Worm (Caenorhabditis elegans) whole organism, L4/young adult: ENCODE data around the gene srx-46.

Experiments used
- W03F9.2 ChIP-seq: fragments of 150-350 bp; optimal IDR thresholded peaks from 2 replicates; lab custom pipeline; 2014; ENCODE audit warnings: missing biosample characterization, missing genetic modification characterization
- dao-5 ChIP-seq: sonication (generic microtip); optimal IDR thresholded peaks from 2 replicates; lab custom pipeline; 2016; ENCODE audit warnings: missing genotype, missing genetic modification characterization, moderate library complexity, missing compliant biosample characterization

- TF ChIP-seq W03F9.2 (tag; lab: Kevin White, UChicago): no peak
- no peak for TF ChIP-seq dao-5 (tag; lab: Kevin White, UChicago)
Measured at ce11 chrV:9394938-9395639, 42.0 kb downstream of the srx-46 start.
